Worm (Caenorhabditis elegans): Measurements from ENCODE around the gene K12H6.8.

K12H6.8 gene

ce11 chrII:2795413-2795812, 32.3 kb upstream of the K12H6.8 start:
- TF ChIP-seq C06A6.2 (GFP tag; conservative IDR thresholded peaks at IDR 0.05) (no peak), mes-4 (tag; optimal IDR thresholded peaks at IDR 0.05) (no peak), F57C9.4 (tag; optimal IDR thresholded peaks at IDR 0.05) (no peak), lin-40 (tag; optimal IDR thresholded peaks at IDR 0.05) (no peak), D2030.7 (GFP tag; IDR thresholded peaks at IDR 0.05) (no peak), lin-35 (GFP tag; optimal IDR thresholded peaks at IDR 0.05) (no peak), F49E8.2 (tag; optimal IDR thresholded peaks at IDR 0.05; ENCODE audit: insufficient read depth) (no peak), ets-4 (GFP tag; optimal IDR thresholded peaks at IDR 0.05) (no peak), ztf-6 (GFP tag; IDR thresholded peaks at IDR 0.05) (no peak), mxl-1 (tag; optimal IDR thresholded peaks at IDR 0.05) (no peak), tbx-9 (tag; optimal IDR thresholded peaks at IDR 0.05; ENCODE audit: borderline replicate concordance) (no peak)

- TF ChIP-seq zfh-2 (GFP tag; conservative IDR thresholded peaks at IDR 0.05), result peak; percentile 56
- no peak for TF ChIP-seq mel-28 (tag; optimal IDR thresholded peaks at IDR 0.05; ENCODE audit: borderline replicate concordance)
Observed at ce11 chrII:2796431-2796830, 31.3 kb upstream of the K12H6.8 start.

ce11 chrII:2797951-2798350, 29.7 kb upstream of the K12H6.8 start:
- TF ChIP-seq F57A8.1 (GFP tag; optimal IDR thresholded peaks at IDR 0.05), result no peak
- no peak for TF ChIP-seq athp-1 (tag; optimal IDR thresholded peaks at IDR 0.05)
- TF ChIP-seq him-1 (tag; optimal IDR thresholded peaks at IDR 0.05), result no peak
- no peak for TF ChIP-seq attf-6 (GFP tag; IDR thresholded peaks at IDR 0.05)
- no peak for TF ChIP-seq cebp-2 (GFP tag; IDR thresholded peaks at IDR 0.05)
- TF ChIP-seq nhr-179 (tag; optimal IDR thresholded peaks at IDR 0.05), result no peak
- no peak for TF ChIP-seq F57C9.4 (tag; optimal IDR thresholded peaks at IDR 0.05)
- no peak for TF ChIP-seq Y53G8AR.9 (GFP tag; conservative IDR thresholded peaks at IDR 0.05)
- no peak for TF ChIP-seq snpc-1.1 (tag; optimal IDR thresholded peaks at IDR 0.05; ENCODE audit: insufficient read depth)
- TF ChIP-seq snpc-4 (GFP tag; optimal IDR thresholded peaks at IDR 0.05), result no peak
- no peak for TF ChIP-seq snpc-4 (tag; optimal IDR thresholded peaks at IDR 0.05)
- TF ChIP-seq Y79H2A.3 (GFP tag; conservative IDR thresholded peaks at IDR 0.05), result no peak
- no peak for TF ChIP-seq D2030.7 (GFP tag; IDR thresholded peaks at IDR 0.05)
- no peak for TF ChIP-seq attf-5 (GFP tag; optimal IDR thresholded peaks at IDR 0.05)
- TF ChIP-seq mes-4 (tag; optimal IDR thresholded peaks at IDR 0.05), result no peak
- TF ChIP-seq ztf-22 (GFP tag; optimal IDR thresholded peaks at IDR 0.05), result no peak
- no peak for TF ChIP-seq ceh-79 (tag; optimal IDR thresholded peaks at IDR 0.05)
- no peak for TF ChIP-seq lin-40 (tag; optimal IDR thresholded peaks at IDR 0.05)

ce11 chrII:2800550-2801233, 27.0 kb upstream of the K12H6.8 start, which contains the start of gene nhr-119:
Gene nhr-119, minus strand, starts transcription at chrII:2800600.
- TF ChIP-seq mcd-1 (GFP tag; IDR thresholded peaks at IDR 0.05), result peak; percentile 57
- TF ChIP-seq zim-3 (tag; optimal IDR thresholded peaks at IDR 0.05), result no peak
- 0 out of 2 replicates have a peak, but pooled peaks have one; percentile 38 for TF ChIP-seq ekl-4 (GFP tag; IDR thresholded peaks at IDR 0.05)
- TF ChIP-seq him-1 (tag; optimal IDR thresholded peaks at IDR 0.05), result no peak
- peak; percentile 15 for TF ChIP-seq tbp1 (GFP tag; optimal IDR thresholded peaks at IDR 0.05)
- no peak for TF ChIP-seq snpc-1.1 (tag; optimal IDR thresholded peaks at IDR 0.05; ENCODE audit: insufficient read depth)
- no peak for TF ChIP-seq pha-4 (tag; optimal IDR thresholded peaks at IDR 0.05)
- TF ChIP-seq Y67H2A.10 (GFP tag; conservative IDR thresholded peaks at IDR 0.05), result no peak
- no peak for TF ChIP-seq F52B5.7 (tag; optimal IDR thresholded peaks at IDR 0.05)
- TF ChIP-seq madf-10 (tag; optimal IDR thresholded peaks at IDR 0.05), result no peak
- no peak for TF ChIP-seq unc-130 (GFP tag; optimal IDR thresholded peaks at IDR 0.05)
- no peak for TF ChIP-seq die-1 (tag; optimal IDR thresholded peaks at IDR 0.05)
- TF ChIP-seq F57A8.1 (GFP tag; optimal IDR thresholded peaks at IDR 0.05), result no peak
- TF ChIP-seq zfh-2 (GFP tag; conservative IDR thresholded peaks at IDR 0.05), result no peak
- TF ChIP-seq tlf-1 (GFP tag; optimal IDR thresholded peaks at IDR 0.05), result no peak
- no peak for TF ChIP-seq lsy-27 (tag; optimal IDR thresholded peaks at IDR 0.05; ENCODE audit: borderline replicate concordance, insufficient read depth)
- no peak for TF ChIP-seq mes-4 (tag; optimal IDR thresholded peaks at IDR 0.05)
- no peak for TF ChIP-seq rec-8 (tag; optimal IDR thresholded peaks at IDR 0.05)
- TF ChIP-seq K12H6.12 (tag; optimal IDR thresholded peaks at IDR 0.05), result no peak
- TF ChIP-seq chd-7 (tag; optimal IDR thresholded peaks at IDR 0.05), result peak; percentile 5
